Worm (Caenorhabditis elegans): Measurements from ENCODE around the gene F18C5.10.

DNA sequence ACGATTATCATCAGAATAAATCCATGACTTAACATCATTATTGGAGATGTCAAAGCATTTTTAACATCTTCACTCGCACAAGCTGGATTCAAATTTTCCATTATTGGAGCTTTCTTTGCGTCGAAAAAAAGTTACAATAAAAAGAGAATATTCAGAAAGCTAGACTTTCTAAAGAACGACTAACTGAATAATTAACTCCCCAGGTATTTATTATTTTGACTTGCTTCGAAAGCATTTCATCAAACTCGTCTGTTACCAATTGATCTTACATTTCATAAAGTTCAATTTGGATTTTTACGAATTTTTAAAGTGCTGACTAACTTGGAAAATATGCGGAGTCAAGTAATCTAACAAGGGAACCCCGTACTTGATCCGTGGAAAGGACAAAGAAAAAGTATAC is 14.4 kb upstream of the F18C5.10 start, which contains the start of gene sra-29:
- no peak for TF ChIP-seq aly-2 (tag; optimal IDR thresholded peaks at IDR 0.05)
- TF ChIP-seq skn-1 (tag; optimal IDR thresholded peaks at IDR 0.05) = no peak
- TF ChIP-seq elt-3 (tag; optimal IDR thresholded peaks at IDR 0.05) = no peak
- no peak for TF ChIP-seq crh-2 (tag; optimal IDR thresholded peaks at IDR 0.05)
- no peak for TF ChIP-seq dmd-4 (tag; optimal IDR thresholded peaks at IDR 0.05)
- TF ChIP-seq egl-27 (tag; optimal IDR thresholded peaks at IDR 0.05) = no peak
- TF ChIP-seq nhr-77 (tag; optimal IDR thresholded peaks at IDR 0.05) = no peak
- no peak for TF ChIP-seq ceh-82 (tag; optimal IDR thresholded peaks at IDR 0.05)

Data from whole organism, L2 larva.